Worm (Caenorhabditis elegans) whole organism, L1 larva: Measurements from ENCODE around the gene pat-4.
A peak's percentile ranks its signal among the peaks of the same experiment; 100 is the strongest.

Experiments
- efl-1 ChIP-seq, 4 experiments: fragments of 150-350 bp; optimal IDR thresholded peaks in 3 of 4; peaks in 1 of 4; 1 replicate in 1 of 4; 2 replicates in 3 of 4; lab custom pipeline; 2014; ENCODE audit warnings: missing biosample characterization in 2 of 4, missing genetic modification characterization in 2 of 4, missing genetic modification reagents in 2 of 4
- fkh-10 ChIP-seq: sonication (generic microtip); optimal IDR thresholded peaks from 2 replicates; lab custom pipeline; 2017; ENCODE audit warnings: missing biosample characterization, missing genetic modification reagents, missing genetic modification characterization
- fkh-4 ChIP-seq: sonication (generic microtip); optimal IDR thresholded peaks from 2 replicates; lab custom pipeline; 2016; ENCODE audit warnings: missing compliant biosample characterization, missing genetic modification characterization, borderline replicate concordance
- lin-39 ChIP-seq: fragments of 150-350 bp; optimal IDR thresholded peaks from 2 replicates; lab custom pipeline; 2014; ENCODE audit warnings: missing biosample characterization, missing genetic modification reagents, missing genetic modification characterization
- lir-3 ChIP-seq: sonication (generic microtip); optimal IDR thresholded peaks from 2 replicates; lab custom pipeline; 2016; ENCODE audit warnings: mild to moderate bottlenecking, missing genetic modification characterization, moderate library complexity, missing compliant biosample characterization; ENCODE audit not compliant: poor library complexity
- mdl-1 ChIP-seq, 2 experiments: fragments of 150-350 bp; optimal IDR thresholded peaks; 2 replicates each; lab custom pipeline; 2014 to 2017; ENCODE audit warnings: missing biosample characterization in 2 of 2, missing genetic modification characterization in 2 of 2, inconsistent platforms in 1 of 2
- mep-1 ChIP-seq: fragments of 150-350 bp; optimal IDR thresholded peaks from 2 replicates; lab custom pipeline; 2014; ENCODE audit warnings: missing biosample characterization, missing genetic modification characterization
- nhr-12 ChIP-seq: sonication (generic microtip); optimal IDR thresholded peaks from 2 replicates; lab custom pipeline; 2017; ENCODE audit warnings: missing biosample characterization, missing genetic modification characterization
- rnt-1 ChIP-seq: sonication (generic microtip); optimal IDR thresholded peaks from 2 replicates; lab custom pipeline; 2016; ENCODE audit warnings: mild to moderate bottlenecking, missing genetic modification characterization, moderate library complexity, missing compliant biosample characterization
- unc-62 ChIP-seq: fragments of 150-350 bp; optimal IDR thresholded peaks from 2 replicates; lab custom pipeline; 2014; ENCODE audit warnings: missing biosample characterization, missing genetic modification reagents, missing genetic modification characterization

ce11 chrIII:143121-143520, 48.5 kb upstream of the pat-4 start, which contains the start of gene fbxb-82:
- no peak for TF ChIP-seq mep-1 (tag; lab: Kevin White, UChicago)
- TF ChIP-seq mdl-1 (tag; optimal IDR thresholded peaks at IDR 0.05; lab: Kevin White, UChicago) = no peak
- no peak for TF ChIP-seq lin-39
- TF ChIP-seq fkh-10 = no peak
- no peak for TF ChIP-seq efl-1 (optimal IDR thresholded peaks at IDR 0.05; lab: Kevin White, UChicago)
- TF ChIP-seq efl-1 (GFP tag; optimal IDR thresholded peaks at IDR 0.05 in 1 of 2; lab: Kevin White, UChicago) = peak in 1 of 2 experiments; percentile 1
- no peak for TF ChIP-seq rnt-1 (tag; lab: Kevin White, UChicago)
- no peak for TF ChIP-seq unc-62 (GFP tag; lab: Kevin White, UChicago)
- TF ChIP-seq fkh-4 (tag; lab: Kevin White, UChicago) = no peak
- TF ChIP-seq lir-3 (tag; lab: Kevin White, UChicago) = no peak
- no peak for TF ChIP-seq nhr-12 (tag; lab: Kevin White, UChicago)
